Worm (Caenorhabditis elegans): ENCODE results near the gene nft-1.

The nft-1 gene

DNA sequence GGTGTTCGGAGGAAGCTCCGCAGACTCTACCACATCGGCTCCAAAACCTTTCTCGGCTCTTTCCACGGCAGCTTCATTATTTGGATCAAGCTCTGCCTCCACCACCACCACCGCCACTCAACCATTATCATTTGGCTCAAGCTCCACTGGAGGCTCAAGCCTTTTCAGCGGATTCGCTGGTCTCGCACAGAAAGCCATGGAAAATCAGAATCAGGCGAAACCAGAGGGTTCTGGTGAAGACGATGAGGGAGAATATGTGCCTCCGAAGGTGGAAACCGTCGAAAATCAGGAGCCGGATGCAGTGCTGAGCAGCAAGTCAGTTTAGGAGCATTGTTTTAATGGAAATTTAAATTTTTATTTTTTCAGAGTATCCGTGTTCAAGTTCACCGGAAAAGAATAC lies 6.6 kb upstream of the nft-1 start (continued):
- TF ChIP-seq nhr-80 (tag; optimal IDR thresholded peaks at IDR 0.05) = no peak
- TF ChIP-seq let-526 (GFP tag; IDR thresholded peaks at IDR 0.05) = no peak

DNA sequence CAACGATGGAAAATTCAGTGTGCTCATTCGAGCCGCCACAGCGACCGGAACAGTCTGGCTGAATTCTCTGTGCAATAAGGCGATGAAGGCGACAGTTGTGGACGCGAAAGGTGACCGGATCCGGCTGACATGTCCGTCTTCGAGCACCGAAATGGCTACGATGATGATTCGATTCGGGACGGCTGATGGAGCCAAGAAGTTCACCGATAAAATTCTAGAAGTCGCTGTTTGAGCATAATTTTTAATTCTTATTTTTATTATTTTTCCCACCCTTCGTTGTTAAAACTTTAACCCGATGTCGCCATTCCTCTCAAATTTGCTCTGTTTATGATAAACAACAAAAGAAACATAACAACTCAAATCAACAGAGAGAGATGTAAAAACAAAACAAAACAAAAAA lies 6.2 kb upstream of the nft-1 start:
- no peak for TF ChIP-seq K12H6.12 (tag; optimal IDR thresholded peaks at IDR 0.05)
- TF ChIP-seq chd-7 (tag; optimal IDR thresholded peaks at IDR 0.05) = no peak
- no peak for TF ChIP-seq fkh-3 (tag; optimal IDR thresholded peaks at IDR 0.05)
- no peak for TF ChIP-seq F57C9.4 (tag; optimal IDR thresholded peaks at IDR 0.05)
- TF ChIP-seq F10E7.11 (tag; optimal IDR thresholded peaks at IDR 0.05) = no peak
- TF ChIP-seq ekl-4 (GFP tag; IDR thresholded peaks at IDR 0.05) = 0 out of 2 replicates have a peak, but pooled peaks have one; percentile 36
- TF ChIP-seq tlf-1 (GFP tag; optimal IDR thresholded peaks at IDR 0.05) = no peak
- no peak for TF ChIP-seq madf-10 (tag; optimal IDR thresholded peaks at IDR 0.05)
- peak; percentile 1 for TF ChIP-seq lsl-1 (GFP tag; optimal IDR thresholded peaks at IDR 0.05)
- TF ChIP-seq dpff-1 (tag; optimal IDR thresholded peaks at IDR 0.05) = peak; percentile 28
- TF ChIP-seq madf-6 (GFP tag; IDR thresholded peaks at IDR 0.05) = 0 out of 2 replicates have a peak, but pooled peaks have one; percentile 18
- peak; percentile 29; the same call in 1 of the 2 replicates for TF ChIP-seq Y53G8AR.9 (GFP tag; conservative IDR thresholded peaks at IDR 0.05)
- TF ChIP-seq dpl-1 (GFP tag; optimal IDR thresholded peaks at IDR 0.05) = no peak
- TF ChIP-seq egl-18 (GFP tag; IDR thresholded peaks at IDR 0.05) = no peak
- TF ChIP-seq ama-1 (optimal IDR thresholded peaks at IDR 0.05) = no peak
- no peak for TF ChIP-seq ama-1 (GFP tag; optimal IDR thresholded peaks at IDR 0.05)
- peak; percentile 60; the same call in 1 of the 2 replicates for TF ChIP-seq Y79H2A.3 (GFP tag; conservative IDR thresholded peaks at IDR 0.05)
- no peak for TF ChIP-seq let-526 (GFP tag; IDR thresholded peaks at IDR 0.05)
- no peak for TF ChIP-seq T26A5.8 (tag; optimal IDR thresholded peaks at IDR 0.05)
- TF ChIP-seq lin-35 (GFP tag; optimal IDR thresholded peaks at IDR 0.05) = peak in 1 of 3 experiments; percentile 13
- no peak for TF ChIP-seq ceh-40 (GFP tag; IDR thresholded peaks at IDR 0.05)
- TF ChIP-seq nfyb-1 (GFP tag; IDR thresholded peaks at IDR 0.05) = 0 out of 2 replicates have a peak, but pooled peaks have one; percentile 68
- peak; percentile 86 for TF ChIP-seq hrde-1 (tag; optimal IDR thresholded peaks at IDR 0.05; ENCODE audit: borderline replicate concordance)

- TF ChIP-seq ama-1 (optimal IDR thresholded peaks at IDR 0.05) (peak; percentile 9), ama-1 (GFP tag; optimal IDR thresholded peaks at IDR 0.05) (no peak), repo-1 (tag; optimal IDR thresholded peaks at IDR 0.05) (peak; percentile 47), let-607 (tag; optimal IDR thresholded peaks at IDR 0.05) (peak; percentile 5 to 47), lin-35 (GFP tag; optimal IDR thresholded peaks at IDR 0.05) (peak in 1 of 3 experiments; percentile 26), ztf-3 (GFP tag; optimal IDR thresholded peaks at IDR 0.05) (no peak), ekl-4 (GFP tag; IDR thresholded peaks at IDR 0.05) (0 out of 2 replicates have a peak, but pooled peaks have one; percentile 12), gei-17 (GFP tag; optimal IDR thresholded peaks at IDR 0.05) (peak; percentile 3), B0035.1 (tag; optimal IDR thresholded peaks at IDR 0.05) (no peak), nfyb-1 (GFP tag; IDR thresholded peaks at IDR 0.05) (0 out of 2 replicates have a peak, but pooled peaks have one; percentile 30), mcd-1 (GFP tag; IDR thresholded peaks at IDR 0.05) (no peak), snpc-1.1 (tag; optimal IDR thresholded peaks at IDR 0.05; ENCODE audit: insufficient read depth) (peak; percentile 38), lsl-1 (GFP tag; optimal IDR thresholded peaks at IDR 0.05) (peak; percentile 4), tlf-1 (GFP tag; optimal IDR thresholded peaks at IDR 0.05) (no peak), madf-6 (GFP tag; IDR thresholded peaks at IDR 0.05) (peak; percentile 33; the same call in 1 of the 2 replicates)
These were observed 5.4 kb upstream of the nft-1 start, which contains the start of gene znf-593 for ce11 chrIII:11918247-11918769. Gene znf-593 (minus strand): TSS chrIII:11918719.

- TF ChIP-seq C17E4.6 (GFP tag; IDR thresholded peaks at IDR 0.05) (no peak), snpc-3.4 (tag; optimal IDR thresholded peaks at IDR 0.05) (peak; percentile 5), let-526 (GFP tag; IDR thresholded peaks at IDR 0.05) (no peak), egl-18 (GFP tag; IDR thresholded peaks at IDR 0.05) (no peak), mcd-1 (GFP tag; IDR thresholded peaks at IDR 0.05) (peak; percentile 35; the same call in 1 of the 2 replicates), snpc-1.1 (tag; optimal IDR thresholded peaks at IDR 0.05; ENCODE audit: insufficient read depth) (no peak), efl-1 (GFP tag; optimal IDR thresholded peaks at IDR 0.05) (no peak), ztf-18 (tag; optimal IDR thresholded peaks at IDR 0.05) (no peak), madf-6 (GFP tag; IDR thresholded peaks at IDR 0.05) (peak; percentile 58), lin-35 (GFP tag; optimal IDR thresholded peaks at IDR 0.05) (peak in 1 of 3 experiments; percentile 28), lir-1 (GFP tag; conservative IDR thresholded peaks at IDR 0.05) (0 out of 2 replicates have a peak, but pooled peaks have one; percentile 5), B0019.2 (GFP tag; conservative IDR thresholded peaks at IDR 0.05) (no peak), zim-3 (tag; optimal IDR thresholded peaks at IDR 0.05) (no peak), dpl-1 (GFP tag; optimal IDR thresholded peaks at IDR 0.05) (no peak), aptf-3 (GFP tag; IDR thresholded peaks at IDR 0.05) (no peak), unc-130 (GFP tag; optimal IDR thresholded peaks at IDR 0.05) (no peak), F22D6.2 (tag; optimal IDR thresholded peaks at IDR 0.05) (no peak)
These were observed 3.4 kb upstream of the nft-1 start, which contains the start of the genes ccf-1 and trap-4 for ce11 chrIII:11920187-11920785. Gene ccf-1 (minus strand): TSS chrIII:11920237. Gene trap-4 (plus strand): TSS chrIII:11920735.
